Fruit fly (Drosophila melanogaster): ENCODE results near the gene Mat89Ba.

The Mat89Ba gene

dm6 chr3R:16235941-16236712 is 36.1 kb downstream of the Mat89Ba start (continued):
- peak; percentile 64 for TF ChIP-seq cyc (GFP tag; optimal IDR thresholded peaks at IDR 0.05)
- peak; percentile 71 for TF ChIP-seq Hr4 (GFP tag; optimal IDR thresholded peaks at IDR 0.05)
- TF ChIP-seq Ets21C (GFP tag; optimal IDR thresholded peaks at IDR 0.05): peak; percentile 33
- TF ChIP-seq CG16779 (tag; optimal IDR thresholded peaks at IDR 0.05): peak; percentile 85
- TF ChIP-seq CG6792 (GFP tag; optimal IDR thresholded peaks at IDR 0.05): peak; percentile 67
- no peak for TF ChIP-seq CG6163 (GFP tag; IDR thresholded peaks at IDR 0.05)
- TF ChIP-seq Eip78C (GFP tag): peak; percentile 91
- TF ChIP-seq CG3032 (tag; optimal IDR thresholded peaks at IDR 0.05): peak; percentile 94
- no peak for TF ChIP-seq CG8119 (GFP tag; IDR thresholded peaks at IDR 0.05)
- peak; percentile 74 for TF ChIP-seq vri (GFP tag; optimal IDR thresholded peaks at IDR 0.05)
- peak; percentile 12 for TF ChIP-seq fkh (GFP tag; optimal IDR thresholded peaks at IDR 0.05)
- TF ChIP-seq CG11902 (GFP tag; optimal IDR thresholded peaks at IDR 0.05): peak; percentile 79
- peak; percentile 86 for TF ChIP-seq esn (GFP tag; optimal IDR thresholded peaks at IDR 0.05)
- TF ChIP-seq Sox14 (GFP tag; optimal IDR thresholded peaks at IDR 0.05): peak; percentile 47
- TF ChIP-seq CG31627 (GFP tag; optimal IDR thresholded peaks at IDR 0.05): peak; percentile 75
- TF ChIP-seq Lpt (GFP tag; optimal IDR thresholded peaks at IDR 0.05): peak; percentile 36
- TF ChIP-seq fd85E (GFP tag; optimal IDR thresholded peaks at IDR 0.05): no peak
- TF ChIP-seq Blimp-1 (GFP tag; optimal IDR thresholded peaks at IDR 0.05): peak; percentile 87
- TF ChIP-seq achi (GFP tag; optimal IDR thresholded peaks at IDR 0.05): peak; percentile 94
- TF ChIP-seq CG6854 (GFP tag; optimal IDR thresholded peaks at IDR 0.05): no peak
- TF ChIP-seq svp (GFP tag): peak; percentile 92
- peak; percentile 85 for TF ChIP-seq OdsH (GFP tag; optimal IDR thresholded peaks at IDR 0.05)
- no peak for TF ChIP-seq CG15336 (GFP tag; IDR thresholded peaks at IDR 0.05)
- TF ChIP-seq Eip93F (GFP tag; optimal IDR thresholded peaks at IDR 0.05): peak; percentile 32
- peak; percentile 82 for TF ChIP-seq CG10669 (GFP tag; optimal IDR thresholded peaks at IDR 0.05)
- TF ChIP-seq Eip75B (GFP tag; optimal IDR thresholded peaks at IDR 0.05): no peak
- peak; percentile 98 for TF ChIP-seq CG32006 (GFP tag; optimal IDR thresholded peaks at IDR 0.05)
- peak; percentile 24 for TF ChIP-seq Smox (GFP tag; optimal IDR thresholded peaks at IDR 0.05)

- TF ChIP-seq fd85E (GFP tag; optimal IDR thresholded peaks at IDR 0.05) (peak; percentile 62), CG7368 (GFP tag; optimal IDR thresholded peaks at IDR 0.05) (no peak), Lpt (GFP tag; optimal IDR thresholded peaks at IDR 0.05) (peak; percentile 58), Sox14 (GFP tag; optimal IDR thresholded peaks at IDR 0.05) (peak; percentile 4), svp (GFP tag) (peak; percentile 96), vri (GFP tag; optimal IDR thresholded peaks at IDR 0.05) (peak; percentile 65), CG6854 (GFP tag; optimal IDR thresholded peaks at IDR 0.05) (peak; percentile 38), Eip93F (GFP tag; optimal IDR thresholded peaks at IDR 0.05) (peak; percentile 68), dsx (GFP tag; optimal IDR thresholded peaks at IDR 0.05; ENCODE audit: poor library complexity, severe bottlenecking) (peak; percentile 87), CG8319 (GFP tag; optimal IDR thresholded peaks at IDR 0.05) (no peak), fkh (GFP tag; optimal IDR thresholded peaks at IDR 0.05) (peak; percentile 41), Eip78C (GFP tag) (peak; percentile 7), Met (GFP tag; optimal IDR thresholded peaks at IDR 0.05) (no peak), CG10631 (GFP tag; optimal IDR thresholded peaks at IDR 0.05) (no peak)
Measured at dm6 chr3R:16235215-16235937, 36.8 kb downstream of the Mat89Ba start.

- TF ChIP-seq esn (GFP tag; optimal IDR thresholded peaks at IDR 0.05) (peak; percentile 92), CG8319 (GFP tag; optimal IDR thresholded peaks at IDR 0.05) (peak; percentile 55), CG32006 (GFP tag; optimal IDR thresholded peaks at IDR 0.05) (peak; percentile 95), acj6 (GFP tag; optimal IDR thresholded peaks at IDR 0.05) (peak; percentile 74), fd59A (GFP tag; optimal IDR thresholded peaks at IDR 0.05) (peak; percentile 91), Lpt (GFP tag; optimal IDR thresholded peaks at IDR 0.05) (peak; percentile 28), ss (GFP tag; optimal IDR thresholded peaks at IDR 0.05) (peak; percentile 79 to 89), pdm3 (GFP tag; optimal IDR thresholded peaks at IDR 0.05) (peak; percentile 87), CG1621 (tag; optimal IDR thresholded peaks at IDR 0.05) (peak; percentile 45), topi (GFP tag; optimal IDR thresholded peaks at IDR 0.05) (peak; percentile 90), CG4318 (GFP tag; optimal IDR thresholded peaks at IDR 0.05) (peak; percentile 79), net (GFP tag; optimal IDR thresholded peaks at IDR 0.05) (peak; percentile 74), Ets96B (tag; optimal IDR thresholded peaks at IDR 0.05) (peak; percentile 91), CG10669 (GFP tag; optimal IDR thresholded peaks at IDR 0.05) (peak; percentile 90), CG8632 (GFP tag; optimal IDR thresholded peaks at IDR 0.05) (peak; percentile 87), CG11762 (GFP tag; optimal IDR thresholded peaks at IDR 0.05; ENCODE audit: insufficient read depth) (peak; percentile 81), CG10631 (GFP tag; optimal IDR thresholded peaks at IDR 0.05) (peak; percentile 87), Hr38 (GFP tag; optimal IDR thresholded peaks at IDR 0.05) (no peak)
Measured at dm6 chr3R:16234745-16235149, 37.5 kb downstream of the Mat89Ba start.
